Fruit fly (Drosophila melanogaster) whole organism, embryonic: ENCODE data around the gene CG13085.

Experiments
- CG10543 ChIP-seq: fragments of 200-800 bp; sonication (Bioruptor generic); optimal IDR thresholded peaks from 3 replicates; lab custom pipeline; 2017; ENCODE audit warnings: missing biosample characterization, mild to moderate bottlenecking, missing genetic modification characterization, moderate library complexity
- CG11398 ChIP-seq: fragments of 200-800 bp; sonication (Bioruptor generic); optimal IDR thresholded peaks from 2 replicates; lab custom pipeline; 2016; ENCODE audit warnings: missing biosample characterization, missing genetic modification characterization
- CG11504 ChIP-seq: fragments of 200-800 bp; sonication (Bioruptor generic); optimal IDR thresholded peaks from 3 replicates; lab custom pipeline; 2019; ENCODE audit warnings: missing biosample characterization, mild to moderate bottlenecking, missing genetic modification characterization, moderate library complexity
- CG12104 ChIP-seq: fragments of 200-800 bp; sonication (Bioruptor generic); optimal IDR thresholded peaks from 3 replicates; lab custom pipeline; 2016; ENCODE audit warnings: missing biosample characterization, missing genetic modification characterization
- CG13123 ChIP-seq: fragments of 200-800 bp; sonication (Bioruptor generic); optimal IDR thresholded peaks from 2 replicates; lab custom pipeline; 2016; ENCODE audit warnings: missing biosample characterization, missing genetic modification characterization
- CG13894 ChIP-seq: fragments of 200-800 bp; sonication (Bioruptor generic); optimal IDR thresholded peaks from 3 replicates; lab custom pipeline; 2018; ENCODE audit warnings: missing biosample characterization, mild to moderate bottlenecking, missing genetic modification characterization, moderate library complexity
- CG1647 ChIP-seq: fragments of 200-800 bp; sonication (Bioruptor generic); optimal IDR thresholded peaks from 3 replicates; lab custom pipeline; 2016; ENCODE audit warnings: missing biosample characterization, missing genetic modification characterization
- CG16813 ChIP-seq: fragments of 200-800 bp; sonication (Bioruptor generic); IDR thresholded peaks from 3 replicates; pipeline ENCODE4 v1.3.6; 2022; ENCODE audit warnings: missing biosample characterization, missing genetic modification characterization; ENCODE audit not compliant: partially characterized antibody
- CG2199 ChIP-seq: fragments of 200-800 bp; sonication (Bioruptor generic); IDR thresholded peaks from 3 replicates; pipeline ENCODE4 v1.3.6; 2022; ENCODE audit warnings: missing biosample characterization, missing genetic modification characterization
- CG2889 ChIP-seq: fragments of 200-800 bp; sonication (Bioruptor generic); IDR thresholded peaks from 3 replicates; pipeline ENCODE4 v1.3.6; 2022; ENCODE audit warnings: missing biosample characterization, missing genetic modification characterization
- CG32772 ChIP-seq: fragments of 200-800 bp; sonication (Bioruptor generic); IDR thresholded peaks from 2 replicates; pipeline ENCODE4 v1.3.6; 2022; ENCODE audit warnings: missing biosample characterization, missing genetic modification characterization
- CG34376 ChIP-seq: fragments of 200-800 bp; sonication (Bioruptor generic); optimal IDR thresholded peaks from 2 replicates; lab custom pipeline; 2018; ENCODE audit warnings: missing biosample characterization, mild to moderate bottlenecking, missing genetic modification characterization
- CG4707 ChIP-seq: fragments of 200-800 bp; sonication (Bioruptor generic); optimal IDR thresholded peaks from 2 replicates; lab custom pipeline; 2018; ENCODE audit warnings: missing biosample characterization, mild to moderate bottlenecking, missing genetic modification characterization, moderate library complexity
- CG4820 ChIP-seq: fragments of 200-800 bp; sonication (Bioruptor generic); optimal IDR thresholded peaks from 3 replicates; lab custom pipeline; 2016; ENCODE audit warnings: missing biosample characterization, missing genetic modification characterization
- CG5245 ChIP-seq: fragments of 200-800 bp; sonication (Bioruptor generic); optimal IDR thresholded peaks from 3 replicates; lab custom pipeline; 2016; ENCODE audit warnings: missing biosample characterization, missing genetic modification characterization
- CG6765 ChIP-seq: fragments of 200-800 bp; sonication (Bioruptor generic); optimal IDR thresholded peaks from 3 replicates; lab custom pipeline; 2017; ENCODE audit warnings: missing biosample characterization, mild to moderate bottlenecking, missing genetic modification characterization
- CG8290 ChIP-seq, 3 experiments: fragments of 200-800 bp; sonication (Bioruptor generic); optimal IDR thresholded peaks; 2 replicates each; lab custom pipeline; 2016 to 2019; ENCODE audit warnings: missing biosample characterization in 3 of 3, missing genetic modification characterization in 3 of 3, mild to moderate bottlenecking in 2 of 3, moderate library complexity in 1 of 3
- CG9437 ChIP-seq: fragments of 200-800 bp; sonication (Bioruptor generic); optimal IDR thresholded peaks from 2 replicates; lab custom pipeline; 2018; ENCODE audit warnings: missing biosample characterization, mild to moderate bottlenecking, missing genetic modification characterization
- CG9609 ChIP-seq: fragments of 200-800 bp; sonication (Bioruptor generic); optimal IDR thresholded peaks from 3 replicates; lab custom pipeline; 2016; ENCODE audit warnings: missing biosample characterization, missing genetic modification characterization
- CG9817 ChIP-seq: fragments of 200-800 bp; sonication (Bioruptor generic); optimal IDR thresholded peaks from 2 replicates; lab custom pipeline; 2018; ENCODE audit warnings: missing biosample characterization, mild to moderate bottlenecking, missing genetic modification characterization, moderate library complexity
- CTCF ChIP-seq: fragments of 200-800 bp; sonication (Bioruptor generic); optimal IDR thresholded peaks from 2 replicates; lab custom pipeline; 2017; ENCODE audit warnings: missing biosample characterization, mild to moderate bottlenecking, missing genetic modification characterization, moderate library complexity
- Ets65A ChIP-seq: fragments of 200-800 bp; sonication (Bioruptor generic); peaks from one replicate; lab custom pipeline; 2016; ENCODE audit warnings: missing biosample characterization, missing genetic modification characterization
- Hr51 ChIP-seq, 2 experiments: fragments of 200-800 bp; sonication (Bioruptor generic); optimal IDR thresholded peaks; 2 replicates in 1 of 2; 3 replicates in 1 of 2; lab custom pipeline; 2016 to 2018; ENCODE audit warnings: missing biosample characterization in 2 of 2, missing genetic modification characterization in 2 of 2, mild to moderate bottlenecking in 1 of 2, moderate library complexity in 1 of 2
- Hsf ChIP-seq: fragments of 200-800 bp; sonication (Bioruptor generic); optimal IDR thresholded peaks from 3 replicates; lab custom pipeline; 2016; ENCODE audit warnings: missing biosample characterization, missing genetic modification characterization
- Med ChIP-seq: fragments of 200-800 bp; sonication (Bioruptor generic); peaks from one replicate; lab custom pipeline; 2016; ENCODE audit warnings: missing biosample characterization, missing genetic modification characterization, mild to moderate bottlenecking, inconsistent platforms, moderate library complexity
- Opbp ChIP-seq: fragments of 200-800 bp; sonication (Bioruptor generic); IDR thresholded peaks from 3 replicates; pipeline ENCODE4 v1.3.6; 2022; ENCODE audit warnings: missing biosample characterization, missing genetic modification characterization; ENCODE audit not compliant: partially characterized antibody
- Pdp1 ChIP-seq, 2 experiments: fragments of 200-800 bp; sonication (Bioruptor generic); optimal IDR thresholded peaks; 3 replicates each; lab custom pipeline; 2016; ENCODE audit warnings: missing biosample characterization in 2 of 2, missing genetic modification characterization in 2 of 2, mild to moderate bottlenecking in 1 of 2, moderate library complexity in 1 of 2
- Poxn ChIP-seq: fragments of 200-800 bp; sonication (Bioruptor generic); IDR thresholded peaks from 2 replicates; pipeline ENCODE4 v1.3.6; 2022; ENCODE audit warnings: missing biosample characterization, missing genetic modification characterization
- Rfx ChIP-seq: fragments of 200-800 bp; sonication (Bioruptor generic); IDR thresholded peaks from 2 replicates; pipeline ENCODE4 v1.3.6; 2022; ENCODE audit warnings: missing biosample characterization, missing genetic modification characterization
- chinmo ChIP-seq: fragments of 200-800 bp; sonication (Bioruptor generic); IDR thresholded peaks from 4 replicates; pipeline ENCODE4 v1.3.6; 2022; ENCODE audit warnings: missing biosample characterization, missing genetic modification characterization; ENCODE audit not compliant: partially characterized antibody
- dan ChIP-seq: fragments of 200-800 bp; sonication (Bioruptor generic); IDR thresholded peaks from 2 replicates; pipeline ENCODE4 v1.3.6; 2022; ENCODE audit warnings: missing biosample characterization, missing genetic modification characterization
- dmrt99B ChIP-seq: fragments of 200-800 bp; sonication (Bioruptor generic); optimal IDR thresholded peaks from 2 replicates; lab custom pipeline; 2018; ENCODE audit warnings: missing biosample characterization, mild to moderate bottlenecking, missing genetic modification characterization, moderate library complexity
- dysf ChIP-seq: fragments of 200-800 bp; sonication (Bioruptor generic); IDR thresholded peaks from 3 replicates; pipeline ENCODE4 v1.3.6; 2022; ENCODE audit warnings: missing biosample characterization, missing genetic modification characterization
- ems ChIP-seq: fragments of 200-800 bp; sonication (Bioruptor generic); optimal IDR thresholded peaks from 3 replicates; lab custom pipeline; 2016; ENCODE audit warnings: missing biosample characterization, missing genetic modification characterization
- fd3F ChIP-seq: fragments of 200-800 bp; sonication (Bioruptor generic); optimal IDR thresholded peaks from 2 replicates; lab custom pipeline; 2018; ENCODE audit warnings: missing biosample characterization, mild to moderate bottlenecking, missing genetic modification characterization, moderate library complexity
- gem ChIP-seq: fragments of 200-800 bp; sonication (Bioruptor generic); optimal IDR thresholded peaks from 2 replicates; lab custom pipeline; 2019; ENCODE audit warnings: missing biosample characterization, mild to moderate bottlenecking, missing genetic modification characterization, moderate library complexity
- ham ChIP-seq: fragments of 200-800 bp; sonication (Bioruptor generic); IDR thresholded peaks from 2 replicates; pipeline ENCODE4 v1.3.6; 2022; ENCODE audit warnings: missing biosample characterization, missing genetic modification characterization
- lola ChIP-seq, 3 experiments: fragments of >200 bp in 2 of 3; fragments of 200-800 bp in 1 of 3; sonication (Bioruptor generic) in 1 of 3; optimal IDR thresholded peaks; 2 replicates each; lab custom pipeline; 2017 to 2019; ENCODE audit warnings: missing biosample characterization in 3 of 3, missing genetic modification characterization in 3 of 3, mild to moderate bottlenecking in 1 of 3, moderate library complexity in 1 of 3
- otp ChIP-seq: fragments of 200-800 bp; sonication (Bioruptor generic); IDR thresholded peaks from 3 replicates; pipeline ENCODE4, ENCODE4 v1.3.6; 2022; ENCODE audit warnings: missing biosample characterization, missing genetic modification characterization
- pita ChIP-seq: fragments of 200-800 bp; sonication (Bioruptor generic); optimal IDR thresholded peaks from 2 replicates; lab custom pipeline; 2017; ENCODE audit warnings: missing biosample characterization, mild to moderate bottlenecking, missing genetic modification characterization
- sens ChIP-seq: fragments of 200-800 bp; sonication (Bioruptor generic); peaks from one replicate; lab custom pipeline; 2016; ENCODE audit warnings: missing biosample characterization, missing genetic modification characterization
- shn ChIP-seq: fragments of 200-800 bp; sonication (Bioruptor generic); optimal IDR thresholded peaks from 3 replicates; lab custom pipeline; 2016; ENCODE audit warnings: missing biosample characterization, missing genetic modification characterization
- toy ChIP-seq: fragments of 200-800 bp; sonication (Bioruptor generic); IDR thresholded peaks from 2 replicates; pipeline ENCODE4 v1.3.6; 2022; ENCODE audit warnings: missing biosample characterization, missing genetic modification characterization
- wor ChIP-seq: fragments of 200-800 bp; sonication (Bioruptor generic); IDR thresholded peaks from 2 replicates; pipeline ENCODE4 v1.3.6; 2022; ENCODE audit warnings: missing biosample characterization, missing genetic modification characterization
- z ChIP-seq: fragments of 200-800 bp; sonication (Bioruptor generic); IDR thresholded peaks from 3 replicates; pipeline ENCODE4 v1.3.6; 2022; ENCODE audit warnings: missing biosample characterization, missing genetic modification characterization

The CG13085 gene

dm6 chr2L:19378620-19379019 lies 45.2 kb upstream of the CG13085 start:
- TF ChIP-seq CG12104 (no peak), CG2199 (GFP tag; lab: Robert Waterston, UW) (0 out of 3 replicates have a peak, but pooled peaks have one; percentile 56), Ets65A (GFP tag; lab: Kevin White, UChicago) (peak; percentile 83), Med (GFP tag; lab: Kevin White, UChicago) (peak; percentile 26), dysf (GFP tag; lab: Robert Waterston, UW) (0 out of 3 replicates have a peak, but pooled peaks have one; percentile 4), Pdp1 (GFP tag; optimal IDR thresholded peaks at IDR 0.05; lab: Kevin White, UChicago) (peak in 1 of 2 experiments; percentile 81), CG8290 (GFP tag; optimal IDR thresholded peaks at IDR 0.05; lab: Kevin White, UChicago) (no peak), CG8290 (tag; optimal IDR thresholded peaks at IDR 0.05; lab: Kevin White, UChicago) (peak in 1 of 2 experiments; percentile 15), Opbp (GFP tag; lab: Robert Waterston, UW) (peak; percentile 26; the same call in 1 of the 3 replicates), pita (GFP tag; lab: Kevin White, UChicago) (peak; percentile 37), z (GFP tag; lab: Robert Waterston, UW) (no peak), dmrt99B (tag; lab: Kevin White, UChicago) (no peak), sens (GFP tag; lab: Kevin White, UChicago) (peak; percentile 58), CTCF (GFP tag; lab: Kevin White, UChicago) (peak; percentile 55)

- peak; percentile 10 for TF ChIP-seq CG11504 (tag; lab: Kevin White, UChicago)
- peak; percentile 35 for TF ChIP-seq sens (GFP tag; lab: Kevin White, UChicago)
- TF ChIP-seq CG6765 (GFP tag; lab: Kevin White, UChicago) = no peak
- TF ChIP-seq gem (tag; lab: Kevin White, UChicago) = peak; percentile 8
- peak; percentile 38 for TF ChIP-seq Med (GFP tag; lab: Kevin White, UChicago)
These were observed 43.2 kb upstream of the CG13085 start, which contains the start of gene CG17350 for dm6 chr2L:19380630-19381029. CG17350 (plus strand) TSS chr2L:19380930.

DNA sequence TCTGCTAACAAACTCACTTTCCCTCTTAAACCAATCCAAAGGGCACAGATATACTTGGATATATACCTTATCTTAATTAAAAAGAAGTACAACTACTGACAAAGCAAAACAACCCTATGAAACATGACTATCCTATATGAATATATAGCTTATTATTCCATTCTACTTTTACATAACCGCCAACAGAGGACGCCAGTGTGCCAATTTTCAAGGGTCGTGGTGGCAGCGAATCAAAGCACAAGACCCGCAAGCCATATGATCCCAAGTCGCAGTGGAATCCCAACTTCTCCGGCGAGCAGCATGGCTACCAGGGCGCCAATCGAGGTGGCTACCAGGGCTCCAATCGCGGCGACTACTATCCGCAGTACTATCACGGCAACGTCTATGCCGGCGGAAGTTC lies 41.5 kb upstream of the CG13085 start:
- TF ChIP-seq ham = no peak
- no peak for TF ChIP-seq CG4707
- TF ChIP-seq CG9609 (GFP tag; lab: Kevin White, UChicago) = no peak
- TF ChIP-seq Hsf (GFP tag; lab: Kevin White, UChicago) = no peak
- no peak for TF ChIP-seq CG32772 (GFP tag; lab: Robert Waterston, UW)
- TF ChIP-seq dan (GFP tag; lab: Robert Waterston, UW) = no peak
- TF ChIP-seq CG10543 (GFP tag; lab: Kevin White, UChicago) = no peak
- TF ChIP-seq shn = no peak
- TF ChIP-seq lola (GFP tag; optimal IDR thresholded peaks at IDR 0.05; lab: Kevin White, UChicago) = no peak
- no peak for TF ChIP-seq fd3F (GFP tag; lab: Kevin White, UChicago)
- no peak for TF ChIP-seq CG13123 (GFP tag; lab: Kevin White, UChicago)
- peak; percentile 82 for TF ChIP-seq CTCF (GFP tag; lab: Kevin White, UChicago)
- TF ChIP-seq dysf (GFP tag; lab: Robert Waterston, UW) = no peak
- TF ChIP-seq sens (GFP tag; lab: Kevin White, UChicago) = peak; percentile 24
- TF ChIP-seq CG2199 (GFP tag; lab: Robert Waterston, UW) = 0 out of 3 replicates have a peak, but pooled peaks have one; percentile 32
- TF ChIP-seq otp (GFP tag; lab: Robert Waterston, UW) = no peak
- peak; percentile 27; the same call in 1 of the 2 replicates for TF ChIP-seq Rfx (GFP tag; lab: Robert Waterston, UW)
- no peak for TF ChIP-seq Hr51 (GFP tag; optimal IDR thresholded peaks at IDR 0.05; lab: Kevin White, UChicago)
- no peak for TF ChIP-seq wor
- TF ChIP-seq CG4820 (GFP tag; lab: Kevin White, UChicago) = no peak
- TF ChIP-seq CG9817 (tag; lab: Kevin White, UChicago) = no peak

DNA sequence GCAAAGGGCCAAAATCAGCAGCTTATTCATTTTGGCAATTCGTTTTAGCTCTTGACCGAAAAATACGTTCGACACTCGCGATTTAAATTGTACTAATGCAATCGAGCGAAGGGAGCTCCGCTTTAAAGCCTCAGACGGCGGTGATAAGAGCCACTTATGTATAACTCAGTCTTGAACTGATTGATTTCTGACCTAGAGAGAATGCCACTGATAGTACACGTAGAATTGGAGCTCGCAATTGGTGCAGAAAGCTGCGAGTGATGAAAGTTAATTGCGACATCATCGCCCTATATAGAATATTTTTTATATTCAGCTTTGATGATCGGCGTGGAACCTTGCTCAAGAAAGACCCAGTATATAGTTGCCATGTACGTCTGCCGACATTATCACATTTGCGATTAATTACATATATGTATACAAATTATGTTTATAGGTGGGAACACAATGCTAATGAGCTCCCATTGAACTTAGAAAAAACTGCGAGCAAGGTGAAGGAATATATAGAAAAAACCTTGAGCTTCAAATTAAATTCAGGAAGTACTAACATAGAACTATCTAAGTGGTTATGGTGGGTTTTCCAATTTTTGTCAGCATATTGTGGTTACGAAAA lies 37.6 kb upstream of the CG13085 start, which contains the start of gene fon:
fon (minus strand) TSS at position 100 of the 610 bp plus-strand sequence.
- TF ChIP-seq CG1647 (no peak), Pdp1 (GFP tag; optimal IDR thresholded peaks at IDR 0.05; lab: Kevin White, UChicago) (peak in 1 of 2 experiments; percentile 57), CG16813 (GFP tag; lab: Robert Waterston, UW) (no peak), CG34376 (GFP tag; lab: Kevin White, UChicago) (peak; percentile 76), CG2889 (GFP tag; lab: Robert Waterston, UW) (no peak), Poxn (GFP tag; lab: Robert Waterston, UW) (no peak), chinmo (0 out of 4 replicates have a peak, but pooled peaks have one; percentile 25), CG9437 (no peak), toy (GFP tag; lab: Robert Waterston, UW) (no peak), CG5245 (no peak), ems (GFP tag; lab: Kevin White, UChicago) (no peak), CG13894 (tag; lab: Kevin White, UChicago) (no peak), CG11398 (no peak)
